Worm (Caenorhabditis elegans): ENCODE measurements around the gene puf-8.

Gene puf-8

DNA sequence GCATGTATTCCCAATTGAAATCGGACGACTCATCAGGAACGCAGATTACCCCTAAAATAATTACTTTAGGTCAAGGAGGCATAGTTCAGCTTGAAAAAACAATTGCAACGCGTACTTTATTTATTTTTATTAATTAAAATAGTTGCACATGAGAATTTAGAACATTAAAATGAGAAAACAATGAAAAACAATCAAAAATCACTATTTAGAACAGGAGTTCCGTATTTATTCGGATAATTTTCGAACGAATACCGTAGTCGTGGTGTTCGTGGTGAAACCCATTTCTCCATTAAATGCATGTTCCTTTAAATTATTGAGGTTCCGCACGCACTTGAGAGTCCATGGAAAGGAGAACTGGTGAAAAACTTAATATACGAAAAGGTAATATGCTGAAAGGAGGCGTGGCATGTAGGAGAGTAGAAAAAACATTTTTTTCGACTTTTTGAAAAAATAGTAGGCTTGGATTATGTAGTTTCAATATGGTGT is at the start of gene puf-8:
Gene puf-8 (minus strand): TSS at position 51 of the 486 bp plus-strand sequence.
- TF ChIP-seq nhr-90 (tag; optimal IDR thresholded peaks at IDR 0.05) = no peak
- TF ChIP-seq K12H6.12 (tag; optimal IDR thresholded peaks at IDR 0.05) = no peak
- TF ChIP-seq pha-4 (tag; optimal IDR thresholded peaks at IDR 0.05) = no peak
- TF ChIP-seq ztf-6 (GFP tag; IDR thresholded peaks at IDR 0.05) = no peak
- TF ChIP-seq madf-6 (GFP tag; IDR thresholded peaks at IDR 0.05) = peak; percentile 37
- no peak for TF ChIP-seq ztf-25 (GFP tag; IDR thresholded peaks at IDR 0.05)
- TF ChIP-seq F33H1.4 (GFP tag; IDR thresholded peaks at IDR 0.05) = peak; percentile 71
- peak; percentile 29 for TF ChIP-seq xnd-1 (tag; optimal IDR thresholded peaks at IDR 0.05)
- TF ChIP-seq chd-7 (tag; optimal IDR thresholded peaks at IDR 0.05) = no peak
- peak; percentile 21 for TF ChIP-seq efl-1 (GFP tag; optimal IDR thresholded peaks at IDR 0.05)
- TF ChIP-seq lsl-1 (GFP tag; optimal IDR thresholded peaks at IDR 0.05) = peak; percentile 77
- TF ChIP-seq madf-3 (GFP tag; IDR thresholded peaks at IDR 0.05) = no peak
- TF ChIP-seq bed-2 (GFP tag; IDR thresholded peaks at IDR 0.05) = no peak
- no peak for TF ChIP-seq ceh-27 (GFP tag; optimal IDR thresholded peaks at IDR 0.05)
- peak; percentile 37 for TF ChIP-seq ztf-18 (tag; optimal IDR thresholded peaks at IDR 0.05)
- no peak for TF ChIP-seq snpc-4 (GFP tag; optimal IDR thresholded peaks at IDR 0.05)
- no peak for TF ChIP-seq snpc-4 (tag; optimal IDR thresholded peaks at IDR 0.05)
- no peak for TF ChIP-seq lin-40 (tag; optimal IDR thresholded peaks at IDR 0.05)
- no peak for TF ChIP-seq nhr-179 (tag; optimal IDR thresholded peaks at IDR 0.05)
- TF ChIP-seq ztf-26 (tag; optimal IDR thresholded peaks at IDR 0.05) = no peak
- TF ChIP-seq madf-8 (GFP tag; conservative IDR thresholded peaks at IDR 0.05) = no peak

DNA sequence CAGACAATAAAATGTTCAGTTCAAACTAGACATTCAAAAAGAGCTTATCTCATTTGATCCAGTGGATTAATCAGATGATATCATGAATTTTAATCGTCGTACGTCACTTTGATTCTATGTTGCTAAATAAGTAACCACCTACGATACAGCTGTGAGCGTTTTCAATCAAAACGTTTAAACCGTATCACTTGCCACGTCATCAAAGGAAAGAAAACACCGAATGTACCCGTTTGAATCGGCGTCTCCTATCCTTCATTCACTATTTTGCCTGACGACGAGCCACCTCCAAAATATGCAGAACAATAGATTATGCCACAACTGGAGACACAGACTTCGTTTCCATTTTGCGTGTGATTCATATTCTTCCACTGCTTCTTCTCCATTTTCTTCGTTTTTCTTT is 47.8 kb upstream of the puf-8 start:
- TF ChIP-seq somi-1 (GFP tag; optimal IDR thresholded peaks at IDR 0.05) (no peak), ztf-28 (GFP tag; IDR thresholded peaks at IDR 0.05) (no peak), ztf-6 (GFP tag; IDR thresholded peaks at IDR 0.05) (no peak), lir-1 (GFP tag; conservative IDR thresholded peaks at IDR 0.05) (no peak), unc-130 (GFP tag; optimal IDR thresholded peaks at IDR 0.05) (no peak)

DNA sequence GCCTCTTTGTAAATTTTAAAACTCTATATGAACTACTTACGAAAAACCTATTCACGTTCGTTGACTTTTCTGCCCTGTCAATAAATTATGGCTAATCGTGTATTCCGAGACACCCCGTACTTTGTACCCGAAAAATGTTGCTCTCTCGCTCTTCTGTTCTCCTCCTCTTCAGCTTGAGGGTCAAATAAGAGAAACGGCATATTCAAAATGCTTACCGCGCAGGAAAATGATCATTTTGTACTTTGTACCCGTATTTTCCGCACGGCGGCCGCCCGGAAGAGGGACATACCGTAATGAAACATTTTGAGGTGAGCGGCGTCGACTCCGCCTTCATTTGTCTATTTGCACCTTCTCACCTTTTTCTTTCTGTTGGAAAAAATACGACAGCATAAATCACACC is 45.6 kb upstream of the puf-8 start:
- peak; percentile 13 for TF ChIP-seq chd-7 (tag; optimal IDR thresholded peaks at IDR 0.05)
- TF ChIP-seq ama-1 (optimal IDR thresholded peaks at IDR 0.05) = peak; percentile 24
- TF ChIP-seq ama-1 (GFP tag; optimal IDR thresholded peaks at IDR 0.05) = no peak
- TF ChIP-seq mel-28 (tag; optimal IDR thresholded peaks at IDR 0.05; ENCODE audit: borderline replicate concordance) = no peak
- TF ChIP-seq cebp-1 (GFP tag; IDR thresholded peaks at IDR 0.05) = no peak
- peak; percentile 1 for TF ChIP-seq cebp-1 (tag; optimal IDR thresholded peaks at IDR 0.05)

DNA sequence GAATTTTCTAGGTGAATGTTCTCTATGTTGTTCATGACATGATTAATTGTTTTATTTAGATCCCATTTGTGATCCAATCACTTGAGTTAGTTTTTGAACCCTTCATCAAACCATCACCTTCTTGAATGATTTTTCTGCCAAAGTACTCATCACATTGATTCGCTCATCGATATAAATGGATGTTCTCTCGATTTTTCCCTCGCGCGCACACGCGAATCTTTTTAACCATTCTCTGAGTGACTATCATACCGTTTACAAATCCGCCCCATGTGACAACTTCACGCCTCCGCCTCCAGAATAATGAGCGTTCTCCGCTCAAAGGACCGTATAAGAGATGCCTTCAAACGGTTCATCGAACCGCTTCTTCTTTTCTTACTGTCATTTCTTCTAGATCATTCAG is 44.8 kb upstream of the puf-8 start:
- TF ChIP-seq hlh-26 (GFP tag; conservative IDR thresholded peaks at IDR 0.05) = no peak
- TF ChIP-seq lin-26 (GFP tag; IDR thresholded peaks at IDR 0.05) = peak; percentile 39; the same call in 1 of the 2 replicates
- TF ChIP-seq C06A6.2 (GFP tag; conservative IDR thresholded peaks at IDR 0.05) = peak; percentile 49; the same call in 1 of the 2 replicates

DNA sequence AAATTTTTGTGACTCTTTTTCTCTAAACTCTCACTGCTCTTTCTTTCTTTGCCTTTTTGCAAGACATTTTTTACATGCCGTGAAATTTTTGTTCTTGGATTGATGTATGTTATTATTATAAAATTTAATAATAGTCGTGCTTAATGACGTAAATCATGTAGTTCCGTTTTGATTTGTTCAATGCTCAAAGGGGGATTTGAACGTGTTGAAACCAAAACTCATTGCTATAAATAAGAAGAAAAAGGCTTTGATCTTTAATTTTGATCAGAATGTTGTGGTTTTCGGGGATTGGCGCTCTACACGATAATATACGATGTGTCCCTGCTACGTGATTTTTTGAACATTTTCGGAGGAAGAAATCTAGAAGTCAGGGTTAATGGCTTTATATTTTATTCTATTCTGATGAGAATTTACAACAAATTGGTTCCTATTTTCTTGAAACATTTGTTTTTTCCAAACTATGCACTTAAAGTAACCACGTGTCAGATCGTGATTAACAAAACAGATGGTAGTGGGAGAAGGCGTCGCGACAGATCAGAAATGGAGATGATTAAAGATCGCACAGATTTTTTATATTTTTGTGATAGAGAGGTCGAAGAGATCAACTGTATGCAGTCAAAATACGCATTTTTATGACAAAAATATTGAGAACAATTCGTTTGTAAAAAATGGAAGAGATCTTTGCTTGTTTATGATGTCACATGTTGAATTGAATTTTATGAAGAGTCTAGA is 43.7 kb upstream of the puf-8 start:
- peak; percentile 6 for TF ChIP-seq ztf-26 (tag; optimal IDR thresholded peaks at IDR 0.05)
- TF ChIP-seq hlh-12 (tag; optimal IDR thresholded peaks at IDR 0.05) = no peak
- no peak for TF ChIP-seq madf-8 (GFP tag; conservative IDR thresholded peaks at IDR 0.05)
- TF ChIP-seq attf-5 (GFP tag; optimal IDR thresholded peaks at IDR 0.05) = no peak
- TF ChIP-seq F52B5.7 (tag; optimal IDR thresholded peaks at IDR 0.05) = no peak

Data from whole organism, young adult.